Fruit fly (Drosophila melanogaster) whole organism, pupa: ENCODE data around the gene osi.

Experiments used
- CG10348 ChIP-seq: fragments of 200-800 bp; sonication (Bioruptor generic); IDR thresholded peaks from 2 replicates; pipeline ENCODE4 v1.3.6; 2022; ENCODE audit warnings: missing biosample characterization, missing genetic modification characterization
- CG14655 ChIP-seq: fragments of 200-800 bp; sonication (Bioruptor generic); optimal IDR thresholded peaks from 3 replicates; lab custom pipeline; 2017; ENCODE audit warnings: mild to moderate bottlenecking, missing biosample characterization, missing genetic modification reagents, missing genetic modification characterization
- CG34367 ChIP-seq: fragments of 200-800 bp; sonication (Bioruptor generic); optimal IDR thresholded peaks from 2 replicates; lab custom pipeline; 2018; ENCODE audit warnings: missing biosample characterization, mild to moderate bottlenecking, missing genetic modification characterization
- CG4496 ChIP-seq: fragments of 200-800 bp; sonication (Bioruptor generic); IDR thresholded peaks from 3 replicates; pipeline ENCODE4 v1.3.6; 2022; ENCODE audit warnings: missing biosample characterization, missing genetic modification characterization
- CG8301 ChIP-seq: fragments of 200-800 bp; sonication (Bioruptor generic); optimal IDR thresholded peaks from 2 replicates; lab custom pipeline; 2018; ENCODE audit warnings: missing biosample characterization, mild to moderate bottlenecking, missing genetic modification characterization
- CG9948 ChIP-seq: fragments of 200-800 bp; sonication (Bioruptor generic); optimal IDR thresholded peaks from 2 replicates; lab custom pipeline; 2018; ENCODE audit warnings: missing biosample characterization, mild to moderate bottlenecking, missing genetic modification characterization, moderate library complexity
- D1 ChIP-seq: fragments of 200-800 bp; sonication (Bioruptor generic); optimal IDR thresholded peaks from 2 replicates; lab custom pipeline; 2018; ENCODE audit warnings: missing biosample characterization, mild to moderate bottlenecking, missing genetic modification characterization, moderate library complexity
- EcR ChIP-seq: fragments of 200-800 bp; sonication (Bioruptor generic); optimal IDR thresholded peaks from 3 replicates; lab custom pipeline; 2019; ENCODE audit warnings: missing biosample characterization, missing genetic modification characterization, mild to moderate bottlenecking, moderate library complexity, missing genetic modification reagents
- Ets98B ChIP-seq: fragments of 200-800 bp; sonication (Bioruptor generic); IDR thresholded peaks from 2 replicates; pipeline ENCODE4 v1.3.6; 2022; ENCODE audit warnings: missing biosample characterization, missing genetic modification characterization
- Pif1A ChIP-seq: fragments of 200-800 bp; sonication (Bioruptor generic); optimal IDR thresholded peaks from 3 replicates; lab custom pipeline; 2016; ENCODE audit warnings: missing biosample characterization, missing genetic modification characterization
- Pif1B ChIP-seq: fragments of 200-800 bp; sonication (Bioruptor generic); optimal IDR thresholded peaks from 3 replicates; lab custom pipeline; 2016; ENCODE audit warnings: missing biosample characterization, missing genetic modification characterization
- rn ChIP-seq: fragments of 200-800 bp; sonication (Bioruptor generic); IDR thresholded peaks from 2 replicates; pipeline ENCODE4 v1.3.6; 2022; ENCODE audit warnings: missing biosample characterization, missing genetic modification characterization

dm6 chr2L:16859566-16859965, 28.2 kb downstream of the osi start:
- TF ChIP-seq Ets98B (GFP tag; lab: Robert Waterston, UW) (no peak), CG4496 (GFP tag; lab: Robert Waterston, UW) (no peak), CG8301 (tag; lab: Kevin White, UChicago) (no peak), EcR (GFP tag; lab: Kevin White, UChicago) (no peak), CG34367 (no peak), CG9948 (tag; lab: Kevin White, UChicago) (no peak), CG10348 (no peak), Pif1A (GFP tag; lab: Kevin White, UChicago) (no peak), rn (no peak), CG14655 (GFP tag; lab: Kevin White, UChicago) (no peak), Pif1B (no peak), D1 (tag; lab: Kevin White, UChicago) (peak; percentile 42)
